Worm (Caenorhabditis elegans): ENCODE measurements around the gene F01D5.7.

DNA sequence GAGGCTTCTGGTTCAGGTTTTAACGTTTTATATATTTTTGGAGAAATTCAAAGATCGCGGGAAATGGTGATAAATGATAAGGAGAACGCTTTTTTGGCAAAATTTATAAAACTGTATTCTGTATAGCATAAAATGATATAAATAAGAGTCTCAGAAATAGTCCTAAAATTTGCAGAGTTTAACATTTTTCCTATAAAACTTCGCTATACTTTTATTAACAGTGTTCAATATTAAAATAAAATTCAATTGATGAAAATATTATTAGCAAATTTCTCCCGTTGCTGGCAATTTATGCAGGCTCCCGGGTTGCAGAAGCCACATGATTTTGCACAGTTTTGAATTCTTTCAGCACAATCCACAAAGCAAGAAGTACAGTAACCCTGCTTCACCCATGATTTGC lies 9.5 kb upstream of the F01D5.7 start, which contains the start of gene F01D5.2:
- TF ChIP-seq sdz-38 (tag; optimal IDR thresholded peaks at IDR 0.05) (no peak), snpc-4 (GFP tag; optimal IDR thresholded peaks at IDR 0.05) (no peak), snpc-4 (tag; optimal IDR thresholded peaks at IDR 0.05) (no peak), lin-35 (GFP tag; optimal IDR thresholded peaks at IDR 0.05) (no peak), unc-62 (GFP tag; optimal IDR thresholded peaks at IDR 0.05) (no peak), ztf-22 (GFP tag; optimal IDR thresholded peaks at IDR 0.05) (no peak), attf-6 (GFP tag; IDR thresholded peaks at IDR 0.05) (no peak), B0035.1 (tag; optimal IDR thresholded peaks at IDR 0.05) (no peak), ama-1 (optimal IDR thresholded peaks at IDR 0.05) (no peak), ama-1 (GFP tag; optimal IDR thresholded peaks at IDR 0.05) (no peak), bed-1 (GFP tag; IDR thresholded peaks at IDR 0.05) (no peak)

Data from whole organism, young adult.